Fruit fly (Drosophila melanogaster): ENCODE measurements around the gene msd5.

Gene msd5

dm6 chr3L:1300076-1300635 is 32.8 kb downstream of the msd5 start (continued):
- TF ChIP-seq Meics (GFP tag; optimal IDR thresholded peaks at IDR 0.05) (peak; percentile 80), peb (GFP tag; IDR thresholded peaks at IDR 0.05) (peak; percentile 70; the same call in 1 of the 2 replicates), Ada2b (GFP tag; IDR thresholded peaks at IDR 0.05) (no peak), CG42726 (GFP tag; IDR thresholded peaks at IDR 0.05; ENCODE audit: partially characterized antibody) (no peak), CG10959 (GFP tag; IDR thresholded peaks at IDR 0.05) (peak; percentile 82), tin (GFP tag; optimal IDR thresholded peaks at IDR 0.05) (peak; percentile 79), CG1792 (GFP tag; optimal IDR thresholded peaks at IDR 0.05) (no peak), Bteb2 (GFP tag; optimal IDR thresholded peaks at IDR 0.05) (no peak)

dm6 chr3L:1298509-1298908 is 34.4 kb downstream of the msd5 start, which contains the start of gene scf:
Gene scf, plus strand, starts transcription at chr3L:1298672.
- peak; percentile 36 for TF ChIP-seq CG9932 (GFP tag; IDR thresholded peaks at IDR 0.05)
- 0 out of 3 replicates have a peak, but pooled peaks have one; percentile 36 for TF ChIP-seq CG11695 (GFP tag; IDR thresholded peaks at IDR 0.05)
- TF ChIP-seq CG17829 (tag; optimal IDR thresholded peaks at IDR 0.05) = peak; percentile 56
- no peak for TF ChIP-seq Hr3 (GFP tag; optimal IDR thresholded peaks at IDR 0.05)
- TF ChIP-seq mirr (GFP tag; optimal IDR thresholded peaks at IDR 0.05) = peak; percentile 31
- no peak for TF ChIP-seq CG8765 (GFP tag; IDR thresholded peaks at IDR 0.05)
- peak; percentile 80 for TF ChIP-seq Jarid2 (GFP tag; optimal IDR thresholded peaks at IDR 0.05)
- peak; percentile 41 for TF ChIP-seq pb (GFP tag; optimal IDR thresholded peaks at IDR 0.05)
- TF ChIP-seq nom (GFP tag; optimal IDR thresholded peaks at IDR 0.05) = peak; percentile 38
- peak; percentile 63; the same call in 1 of the 2 replicates for TF ChIP-seq chm (GFP tag; IDR thresholded peaks at IDR 0.05)
- TF ChIP-seq luna (GFP tag; optimal IDR thresholded peaks at IDR 0.05) = no peak
- 0 out of 2 replicates have a peak, but pooled peaks have one; percentile 52 for TF ChIP-seq CG32532 (GFP tag; IDR thresholded peaks at IDR 0.05)
- no peak for TF ChIP-seq D19B (GFP tag; optimal IDR thresholded peaks at IDR 0.05)
- no peak for TF ChIP-seq CG6765 (GFP tag; optimal IDR thresholded peaks at IDR 0.05)
- 0 out of 2 replicates have a peak, but pooled peaks have one; percentile 17 for TF ChIP-seq CG11696 (GFP tag; IDR thresholded peaks at IDR 0.05)
- peak; percentile 63; the same call in 2 of the 3 replicates for TF ChIP-seq ci (GFP tag; IDR thresholded peaks at IDR 0.05)
- peak; percentile 63; the same call in 2 of the 4 replicates for TF ChIP-seq chinmo (GFP tag; IDR thresholded peaks at IDR 0.05; ENCODE audit: partially characterized antibody)
- peak; percentile 55 for TF ChIP-seq CG34376 (GFP tag; optimal IDR thresholded peaks at IDR 0.05)
- TF ChIP-seq CG2116 (GFP tag; optimal IDR thresholded peaks at IDR 0.05) = peak; percentile 35
- TF ChIP-seq CG13424 (tag; optimal IDR thresholded peaks at IDR 0.05) = no peak
- no peak for TF ChIP-seq NC2β (GFP tag; optimal IDR thresholded peaks at IDR 0.05)
- no peak for TF ChIP-seq CG10979 (tag; optimal IDR thresholded peaks at IDR 0.05)
- TF ChIP-seq unc-4 (GFP tag; IDR thresholded peaks at IDR 0.05; ENCODE audit: partially characterized antibody) = peak; percentile 42; the same call in 1 of the 2 replicates
- peak; percentile 64 for TF ChIP-seq MESR4 (GFP tag; optimal IDR thresholded peaks at IDR 0.05)
- no peak for TF ChIP-seq ATbp (GFP tag; optimal IDR thresholded peaks at IDR 0.05)
- no peak for TF ChIP-seq CG8290 (GFP tag; optimal IDR thresholded peaks at IDR 0.05)
- TF ChIP-seq CG8290 (tag; optimal IDR thresholded peaks at IDR 0.05) = peak in 1 of 2 experiments; percentile 62
- no peak for TF ChIP-seq danr (GFP tag; IDR thresholded peaks at IDR 0.05)
- peak; percentile 13 for TF ChIP-seq CG18262 (tag; optimal IDR thresholded peaks at IDR 0.05)
- no peak for TF ChIP-seq Eip74EF (GFP tag; optimal IDR thresholded peaks at IDR 0.05)
- TF ChIP-seq CG11456 (GFP tag; IDR thresholded peaks at IDR 0.05) = peak; percentile 49; the same call in 1 of the 3 replicates
- no peak for TF ChIP-seq CG6813 (GFP tag; optimal IDR thresholded peaks at IDR 0.05)
- no peak for TF ChIP-seq CG17385 (GFP tag; optimal IDR thresholded peaks at IDR 0.05)
- TF ChIP-seq CG33213 (GFP tag; optimal IDR thresholded peaks at IDR 0.05) = peak; percentile 13
- no peak for TF ChIP-seq Poxn (GFP tag; IDR thresholded peaks at IDR 0.05)
- no peak for TF ChIP-seq sc (optimal IDR thresholded peaks at IDR 0.05)
- no peak for TF ChIP-seq sc (GFP tag; optimal IDR thresholded peaks at IDR 0.05)
- TF ChIP-seq Bgb (GFP tag; IDR thresholded peaks at IDR 0.05; ENCODE audit: partially characterized antibody) = peak; percentile 49
- TF ChIP-seq CG17359 (tag; optimal IDR thresholded peaks at IDR 0.05) = no peak
- no peak for TF ChIP-seq prd (optimal IDR thresholded peaks at IDR 0.05)
- TF ChIP-seq prd (GFP tag; IDR thresholded peaks at IDR 0.05) = 0 out of 3 replicates have a peak, but pooled peaks have one; percentile 32

All from whole organism, embryonic.